Worm (Caenorhabditis elegans) whole organism, early embryonic: ENCODE results near the gene coa-3.

Experiments used
- B0310.2 ChIP-seq: sonication (generic microtip); optimal IDR thresholded peaks from 2 replicates; lab custom pipeline; 2016; ENCODE audit warnings: mild to moderate bottlenecking, missing genetic modification characterization, missing compliant biosample characterization
- aly-1 ChIP-seq: sonication (generic microtip); optimal IDR thresholded peaks from 2 replicates; lab custom pipeline; 2016; ENCODE audit warnings: missing genetic modification characterization, missing compliant biosample characterization
- ama-1 ChIP-seq: fragments of 150-350 bp; optimal IDR thresholded peaks from 2 replicates; lab custom pipeline; 2014
- ceh-13 ChIP-seq: fragments of 200-800 bp; sonication (Bioruptor generic); optimal IDR thresholded peaks from 2 replicates; lab custom pipeline; 2018; ENCODE audit warnings: mild to moderate bottlenecking, missing genetic modification characterization, missing compliant biosample characterization
- ceh-36 ChIP-seq: sonication (generic microtip); optimal IDR thresholded peaks from 2 replicates; lab custom pipeline; 2016; ENCODE audit warnings: missing genetic modification characterization, inconsistent platforms, missing compliant biosample characterization
- ets-7 ChIP-seq: sonication (generic microtip); optimal IDR thresholded peaks from 2 replicates; lab custom pipeline; 2016; ENCODE audit warnings: missing genotype, missing genetic modification characterization, missing compliant biosample characterization
- flt-1 ChIP-seq: fragments of 200-800 bp; sonication (Bioruptor generic); IDR thresholded peaks from 2 replicates; pipeline ENCODE4 v1.3.6; 2022; ENCODE audit warnings: missing genetic modification characterization, missing compliant biosample characterization
- hmg-4 ChIP-seq: fragments of 200-800 bp; sonication (Bioruptor generic); optimal IDR thresholded peaks from 2 replicates; lab custom pipeline; 2018; ENCODE audit warnings: mild to moderate bottlenecking, missing genetic modification characterization, missing compliant biosample characterization
- hnd-1 ChIP-seq: sonication (generic microtip); optimal IDR thresholded peaks from 2 replicates; lab custom pipeline; 2016; ENCODE audit warnings: missing genetic modification characterization, missing compliant biosample characterization
- pes-1 ChIP-seq: fragments of 200-800 bp; sonication (Bioruptor generic); IDR thresholded peaks from 2 replicates; pipeline ENCODE4 v1.3.6; 2022; ENCODE audit warnings: missing genetic modification reagents, missing genetic modification characterization, missing compliant biosample characterization
- scrt-1 ChIP-seq: fragments of 200-800 bp; sonication (Bioruptor generic); IDR thresholded peaks from 2 replicates; pipeline ENCODE4 v1.3.6; 2022; ENCODE audit warnings: missing genetic modification characterization, missing compliant biosample characterization
- sea-1 ChIP-seq: fragments of 200-800 bp; sonication (Bioruptor generic); conservative IDR thresholded peaks from 2 replicates; pipeline ENCODE4 v1.3.6; 2022; ENCODE audit warnings: missing genetic modification characterization, missing compliant biosample characterization
- tbx-37 ChIP-seq: fragments of 200-800 bp; sonication (Bioruptor generic); conservative IDR thresholded peaks from 2 replicates; pipeline ENCODE4 v1.3.6; 2022; ENCODE audit warnings: missing genetic modification reagents, missing genetic modification characterization, missing compliant biosample characterization
- tra-4 ChIP-seq: sonication (generic microtip); optimal IDR thresholded peaks from 2 replicates; lab custom pipeline; 2017; ENCODE audit warnings: missing genetic modification characterization, missing compliant biosample characterization

DNA sequence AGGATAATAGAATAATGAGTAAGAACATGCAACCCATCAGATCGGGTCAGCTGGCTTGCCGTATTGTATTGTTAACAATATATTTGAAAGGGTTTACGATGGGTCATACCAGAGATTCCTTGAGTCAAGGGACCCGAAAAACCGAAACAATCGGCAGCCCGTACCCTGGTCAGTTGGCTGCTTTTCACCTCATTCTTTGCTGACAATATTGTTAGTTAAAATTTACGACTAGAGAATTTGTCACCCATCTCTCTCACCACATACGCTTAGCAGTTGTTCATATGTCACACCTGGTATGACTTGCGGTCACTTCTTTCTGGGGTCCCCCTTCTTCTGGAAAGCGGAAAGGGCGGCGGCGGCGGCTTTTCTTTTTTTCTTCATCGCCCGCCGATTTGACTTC is 21.3 kb downstream of the coa-3 start:
- TF ChIP-seq ceh-36 (no peak), ama-1 (lab: Kevin White, UChicago) (no peak), B0310.2 (tag; lab: Kevin White, UChicago) (no peak), scrt-1 (GFP tag; lab: Robert Waterston, UW) (no peak), aly-1 (tag; lab: Kevin White, UChicago) (no peak), ceh-13 (GFP tag; lab: Kevin White, UChicago) (no peak), hmg-4 (GFP tag; lab: Kevin White, UChicago) (no peak), ets-7 (tag; lab: Kevin White, UChicago) (no peak), sea-1 (GFP tag; lab: Robert Waterston, UW) (no peak), flt-1 (GFP tag; lab: Robert Waterston, UW) (no peak), tra-4 (no peak), pes-1 (GFP tag; lab: Robert Waterston, UW) (0 out of 2 replicates have a peak, but pooled peaks have one; percentile 26), hnd-1 (tag; lab: Kevin White, UChicago) (no peak), tbx-37 (GFP tag; lab: Robert Waterston, UW) (no peak)
